Fruit fly (Drosophila melanogaster): ENCODE data around the gene Sec5.

Gene Sec5

DNA sequence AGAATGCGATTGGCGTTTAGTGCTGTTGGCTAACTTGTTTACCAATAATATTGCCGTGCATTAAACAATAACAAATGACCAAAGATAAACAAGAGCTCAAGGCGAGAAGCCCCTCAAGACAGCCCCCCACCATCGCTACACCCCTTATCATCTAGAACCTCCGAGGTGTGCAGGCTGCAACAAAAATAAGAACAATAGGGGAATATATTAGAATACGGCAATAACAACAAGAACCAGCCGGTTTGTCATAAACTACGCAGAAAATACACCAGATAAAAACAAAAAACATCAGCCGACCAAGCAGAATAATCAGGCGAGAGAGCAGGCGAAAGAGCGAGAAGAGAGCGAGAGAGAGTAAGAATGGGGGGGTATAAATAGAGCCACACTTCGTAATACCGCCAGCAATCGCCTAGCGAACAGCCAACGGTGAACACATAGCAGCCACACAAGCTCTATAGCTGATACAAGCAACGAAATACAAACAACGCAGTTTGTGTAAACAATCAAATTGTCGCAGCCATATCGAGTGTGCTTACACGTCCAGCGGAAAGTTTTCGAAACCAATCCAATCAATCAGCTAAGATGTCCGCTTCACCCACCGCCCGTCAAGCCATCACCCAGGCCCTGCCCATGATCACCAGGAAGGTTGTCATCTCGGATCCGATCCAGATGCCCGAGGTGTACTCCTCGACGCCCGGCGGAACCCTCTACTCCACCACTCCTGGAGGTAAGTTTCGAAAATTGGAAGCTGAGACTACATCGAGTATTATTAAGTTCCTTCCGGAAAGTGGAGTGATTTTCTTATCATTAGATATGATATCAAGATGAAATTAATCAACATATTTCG lies 21.2 kb downstream of the Sec5 start, which contains the start of gene Thor:
Gene Thor, plus strand, starts transcription at position 401 of the 847 bp plus-strand sequence.
- peak; percentile 61 for TF ChIP-seq noc (tag; optimal IDR thresholded peaks at IDR 0.05)

DNA sequence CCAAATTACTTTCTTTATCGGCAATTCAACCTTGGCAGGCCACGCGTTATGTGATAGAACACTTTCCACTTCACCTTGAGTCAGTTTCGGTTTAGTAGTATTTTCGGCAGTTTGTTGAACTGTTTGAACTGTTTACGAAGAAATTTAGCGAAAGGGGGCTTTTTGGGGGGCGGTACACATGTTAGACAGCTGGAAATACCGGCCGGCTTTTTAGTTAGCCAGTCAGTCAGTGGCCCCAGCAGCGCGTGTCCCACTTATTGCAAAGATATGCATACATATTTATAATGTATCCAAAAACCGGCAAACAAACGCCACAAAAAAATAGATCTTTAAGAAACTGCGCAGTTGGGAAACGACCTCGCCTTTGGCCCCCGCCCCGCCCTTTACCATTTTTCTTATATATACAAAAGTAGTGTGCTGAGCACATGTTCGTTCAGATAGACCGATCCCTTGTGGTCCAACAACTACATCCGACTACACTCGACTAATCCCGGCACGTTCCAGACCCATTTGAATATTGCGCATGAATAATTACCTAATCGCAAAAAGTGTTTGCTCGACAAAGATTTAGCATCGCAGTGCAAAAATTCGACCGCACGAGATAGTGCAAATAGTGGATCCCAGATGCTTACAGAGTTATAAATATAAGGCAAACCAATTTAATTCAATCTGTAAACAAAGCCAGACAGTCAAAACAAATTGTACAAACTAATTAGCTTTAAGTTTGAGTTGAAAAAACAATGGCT lies 22.8 kb downstream of the Sec5 start:
- peak; percentile 35 for TF ChIP-seq noc (tag; optimal IDR thresholded peaks at IDR 0.05)

DNA sequence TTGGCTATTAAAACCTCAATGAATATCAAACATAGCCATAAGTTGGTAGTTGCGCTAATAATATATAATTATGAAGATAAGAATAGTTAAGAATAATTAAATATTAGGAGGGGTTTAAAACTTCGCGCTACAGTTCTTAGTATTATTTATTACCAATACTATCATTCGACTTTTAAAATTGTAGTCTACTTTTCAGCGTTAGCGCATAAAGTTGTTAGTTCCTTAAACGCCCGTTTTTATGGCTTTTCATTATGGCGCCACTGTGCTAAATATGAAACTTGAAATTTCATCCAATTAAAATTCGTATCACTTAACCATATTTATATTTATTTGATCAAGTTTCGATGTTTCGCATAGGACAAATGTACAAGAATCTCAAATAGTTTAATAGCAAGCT lies 23.3 kb downstream of the Sec5 start:
- no peak for TF ChIP-seq noc (tag; optimal IDR thresholded peaks at IDR 0.05)

DNA sequence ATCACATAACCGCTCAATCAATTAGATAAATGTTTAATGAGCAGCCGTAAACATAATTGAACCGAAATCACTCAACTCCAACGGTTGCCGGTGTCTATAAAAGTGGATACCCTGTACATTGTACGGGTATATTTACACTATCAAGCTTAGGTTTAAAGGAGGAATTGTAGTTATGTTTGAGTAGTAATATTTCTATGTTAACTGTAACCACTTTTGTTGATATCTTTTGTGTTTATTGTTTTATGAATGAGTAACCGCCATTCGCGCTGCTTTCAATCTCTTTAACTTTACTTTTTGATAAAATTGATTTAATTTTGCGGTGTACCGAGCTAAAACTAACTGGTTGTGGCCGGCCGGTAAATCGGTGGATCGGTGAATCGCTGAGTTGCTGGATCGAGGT lies 24.9 kb downstream of the Sec5 start:
- TF ChIP-seq noc (tag; optimal IDR thresholded peaks at IDR 0.05) = no peak

DNA sequence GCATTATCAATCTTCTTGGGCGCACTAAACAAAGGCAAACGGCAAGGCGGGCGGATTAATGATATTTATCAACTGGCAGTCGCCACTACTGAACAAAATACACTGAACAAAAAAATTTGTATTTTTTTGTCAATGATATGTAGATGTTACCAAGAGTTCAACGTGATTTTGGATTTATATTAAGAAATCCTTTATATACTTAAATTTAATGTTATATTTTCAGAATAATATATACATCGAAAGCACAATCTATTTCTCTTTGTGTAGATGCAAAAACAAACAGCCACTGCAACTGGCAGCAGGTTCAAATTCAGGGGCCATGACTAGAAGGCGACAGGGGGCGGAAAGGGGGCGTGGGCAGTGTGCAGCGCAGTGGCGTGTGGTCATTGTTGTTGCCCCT lies 25.6 kb downstream of the Sec5 start:
- no peak for TF ChIP-seq noc (tag; optimal IDR thresholded peaks at IDR 0.05)

DNA sequence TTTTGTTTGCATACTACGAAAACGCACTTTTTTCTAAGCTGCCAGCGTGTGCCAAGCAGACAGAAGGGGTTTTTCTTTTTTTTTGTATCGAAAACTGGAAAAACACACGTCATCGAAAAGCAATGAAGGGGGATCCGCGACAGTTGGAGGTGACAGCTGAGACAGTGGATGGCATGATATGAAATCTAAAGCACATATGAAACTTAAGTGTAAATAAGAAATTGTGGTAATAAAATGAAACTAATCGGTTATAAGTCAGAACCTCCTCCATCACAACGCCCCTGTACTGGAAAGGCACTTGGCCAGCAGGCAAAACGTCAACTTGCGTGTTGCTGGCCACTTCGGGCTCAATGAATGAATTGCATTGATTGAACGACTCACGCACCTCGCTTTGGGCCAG lies 26.6 kb downstream of the Sec5 start:
- no peak for TF ChIP-seq noc (tag; optimal IDR thresholded peaks at IDR 0.05)

DNA sequence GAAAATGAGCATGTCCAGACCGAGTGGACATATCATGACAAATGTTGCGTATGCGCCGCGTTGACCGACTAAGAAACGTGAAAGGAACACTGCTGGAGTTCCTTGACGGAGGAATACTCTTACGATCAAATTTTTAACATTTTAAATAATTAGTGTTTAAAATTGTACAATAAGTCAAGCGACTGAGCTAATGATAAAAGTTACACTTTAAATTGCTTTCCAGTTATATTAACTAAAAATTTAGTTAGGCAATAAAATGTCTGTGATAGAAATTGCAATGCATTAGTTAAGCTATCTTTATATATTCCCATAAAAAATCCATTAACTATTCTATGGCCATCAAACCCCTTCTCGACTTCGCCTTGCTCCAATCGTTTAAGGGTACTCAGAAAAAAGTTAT lies 27.7 kb downstream of the Sec5 start:
- no peak for TF ChIP-seq noc (tag; optimal IDR thresholded peaks at IDR 0.05)

DNA sequence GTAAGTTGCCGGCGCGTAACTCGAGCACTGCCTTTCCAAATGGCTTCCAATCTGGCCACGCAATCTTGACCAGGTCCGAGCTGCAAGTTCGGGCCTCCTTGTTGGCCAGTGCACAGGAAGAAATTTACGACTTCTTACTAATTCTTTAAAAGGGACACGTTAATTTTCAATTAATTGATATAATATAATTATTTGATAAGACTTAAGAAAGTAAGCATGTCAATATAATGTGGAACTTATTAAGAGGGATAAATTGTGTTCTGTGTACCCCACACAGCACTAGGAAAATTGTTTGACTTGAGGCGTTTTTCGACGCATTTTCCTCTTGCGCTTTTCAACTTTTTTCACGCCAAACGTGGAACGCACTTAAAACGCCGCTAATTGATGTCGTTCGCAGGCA lies 28.4 kb downstream of the Sec5 start:
- TF ChIP-seq noc (tag; optimal IDR thresholded peaks at IDR 0.05) = no peak

DNA sequence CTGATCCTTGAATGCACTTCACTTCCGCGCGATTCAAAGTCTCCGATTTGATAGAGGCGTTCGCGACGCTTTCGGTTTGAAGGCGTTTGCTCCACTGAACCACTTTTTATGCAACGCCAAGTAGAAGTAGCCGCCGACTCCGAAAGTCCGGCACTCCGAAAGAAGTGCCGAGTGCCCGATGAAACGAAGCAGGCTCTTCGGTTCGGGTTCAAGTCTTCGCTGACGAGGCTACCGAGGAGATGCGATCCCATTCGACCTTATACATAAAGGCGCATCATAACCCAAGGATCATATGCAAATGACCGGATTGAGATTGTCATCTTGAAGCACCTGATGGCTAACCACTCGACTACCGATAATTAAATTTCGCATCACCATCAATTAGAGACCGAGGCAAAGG lies 33.9 kb downstream of the Sec5 start, which contains the start of gene CG15414:
Gene CG15414, minus strand, starts transcription at position 101 of the 400 bp plus-strand sequence.
- TF ChIP-seq noc (tag; optimal IDR thresholded peaks at IDR 0.05) = no peak

DNA sequence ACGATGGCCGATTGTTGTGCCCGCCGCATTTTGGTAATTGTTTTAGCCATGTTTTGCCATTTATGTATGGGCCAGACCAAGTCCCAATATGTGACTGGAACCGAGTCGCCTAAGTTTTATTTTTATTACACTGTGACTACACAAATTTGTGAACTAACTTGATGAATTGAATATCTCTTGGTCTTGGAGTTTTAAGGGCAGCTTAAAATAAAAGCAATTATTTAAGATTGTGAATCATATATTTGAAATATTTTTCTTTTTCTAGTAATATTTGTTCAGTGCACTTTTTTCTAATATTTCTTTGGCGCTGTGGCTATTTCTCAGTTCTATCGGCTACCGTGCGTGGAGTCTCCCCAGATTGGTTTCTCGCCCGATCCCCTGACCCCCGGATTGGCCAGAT lies 36.4 kb downstream of the Sec5 start:
- no peak for TF ChIP-seq noc (tag; optimal IDR thresholded peaks at IDR 0.05)

DNA sequence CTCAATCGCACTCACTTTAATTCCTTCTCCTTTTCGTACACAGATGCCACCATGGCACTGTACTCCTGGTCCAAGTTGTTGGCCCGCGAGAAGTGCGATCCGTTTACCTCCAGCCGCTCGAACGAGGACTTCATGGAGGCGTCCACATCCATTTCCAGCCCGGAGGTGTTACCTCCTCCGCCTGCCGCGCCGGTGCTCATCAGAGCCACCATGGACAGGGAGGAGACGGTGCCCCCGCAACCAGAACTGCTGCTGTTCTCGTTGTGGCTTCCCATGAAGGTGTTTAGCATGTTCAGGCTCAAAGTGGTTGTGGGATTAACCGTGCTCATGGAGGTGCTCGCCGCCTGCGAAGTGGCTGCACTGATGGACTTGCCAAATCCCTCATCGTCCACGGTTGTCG lies 38.4 kb downstream of the Sec5 start:
- TF ChIP-seq noc (tag; optimal IDR thresholded peaks at IDR 0.05) = no peak

DNA sequence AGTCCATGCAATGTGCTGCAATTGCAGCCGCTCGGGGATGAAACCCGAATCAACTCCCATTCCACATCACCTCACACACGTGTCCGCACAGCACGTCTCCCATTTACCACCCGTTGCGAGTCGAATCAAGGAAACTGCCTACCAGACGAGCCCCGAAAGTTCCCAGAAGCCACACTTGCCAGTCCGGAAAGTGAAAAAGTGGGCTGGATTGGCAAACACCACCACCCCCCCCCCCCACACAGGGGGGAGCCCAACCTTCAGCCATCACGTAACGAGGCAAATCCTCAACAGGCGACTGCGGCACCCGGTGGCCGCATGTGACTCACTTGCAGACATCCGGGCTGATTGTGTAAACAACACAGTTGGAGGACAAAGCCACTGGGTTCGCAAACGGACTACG lies 47.7 kb downstream of the Sec5 start:
- no peak for TF ChIP-seq noc (tag; optimal IDR thresholded peaks at IDR 0.05)

DNA sequence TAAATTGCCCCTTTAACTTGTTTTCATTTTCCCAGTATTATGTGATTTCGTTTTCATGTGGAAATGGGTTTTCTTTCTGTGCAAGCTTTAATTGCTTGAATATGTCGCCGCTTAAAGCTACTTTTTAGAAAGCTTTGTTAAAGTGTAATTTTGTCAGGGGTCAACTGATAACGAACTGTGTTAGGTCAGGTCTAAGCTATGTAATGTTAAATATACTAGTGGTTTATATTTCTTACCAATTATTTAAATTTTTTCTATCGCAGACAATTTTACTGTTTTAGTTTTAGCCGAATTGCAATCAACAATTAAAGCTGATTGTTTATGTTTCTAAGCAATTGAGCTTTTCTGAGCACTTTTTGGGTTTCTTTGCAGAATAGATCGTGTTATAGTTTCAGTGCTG lies 49.2 kb downstream of the Sec5 start:
- TF ChIP-seq noc (tag; optimal IDR thresholded peaks at IDR 0.05) = no peak

DNA sequence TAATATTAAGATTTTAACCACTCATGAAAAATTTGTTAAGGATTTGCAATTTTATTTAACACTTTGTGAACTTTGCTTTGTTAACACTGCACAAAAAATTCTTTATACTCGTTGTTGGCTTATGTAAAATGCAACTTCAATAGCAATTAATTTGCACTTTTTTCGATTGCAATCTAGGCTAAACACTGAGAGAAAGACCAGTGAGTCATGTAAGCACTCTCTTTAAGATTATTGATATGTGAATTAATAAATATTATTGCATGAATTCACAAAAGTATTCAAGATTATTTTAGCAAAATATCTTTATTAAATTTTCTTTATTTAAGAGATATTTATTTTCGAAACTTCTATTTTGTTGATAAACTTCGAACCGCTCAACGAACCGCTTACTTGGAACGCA lies 49.7 kb downstream of the Sec5 start:
- no peak for TF ChIP-seq noc (tag; optimal IDR thresholded peaks at IDR 0.05)

DNA sequence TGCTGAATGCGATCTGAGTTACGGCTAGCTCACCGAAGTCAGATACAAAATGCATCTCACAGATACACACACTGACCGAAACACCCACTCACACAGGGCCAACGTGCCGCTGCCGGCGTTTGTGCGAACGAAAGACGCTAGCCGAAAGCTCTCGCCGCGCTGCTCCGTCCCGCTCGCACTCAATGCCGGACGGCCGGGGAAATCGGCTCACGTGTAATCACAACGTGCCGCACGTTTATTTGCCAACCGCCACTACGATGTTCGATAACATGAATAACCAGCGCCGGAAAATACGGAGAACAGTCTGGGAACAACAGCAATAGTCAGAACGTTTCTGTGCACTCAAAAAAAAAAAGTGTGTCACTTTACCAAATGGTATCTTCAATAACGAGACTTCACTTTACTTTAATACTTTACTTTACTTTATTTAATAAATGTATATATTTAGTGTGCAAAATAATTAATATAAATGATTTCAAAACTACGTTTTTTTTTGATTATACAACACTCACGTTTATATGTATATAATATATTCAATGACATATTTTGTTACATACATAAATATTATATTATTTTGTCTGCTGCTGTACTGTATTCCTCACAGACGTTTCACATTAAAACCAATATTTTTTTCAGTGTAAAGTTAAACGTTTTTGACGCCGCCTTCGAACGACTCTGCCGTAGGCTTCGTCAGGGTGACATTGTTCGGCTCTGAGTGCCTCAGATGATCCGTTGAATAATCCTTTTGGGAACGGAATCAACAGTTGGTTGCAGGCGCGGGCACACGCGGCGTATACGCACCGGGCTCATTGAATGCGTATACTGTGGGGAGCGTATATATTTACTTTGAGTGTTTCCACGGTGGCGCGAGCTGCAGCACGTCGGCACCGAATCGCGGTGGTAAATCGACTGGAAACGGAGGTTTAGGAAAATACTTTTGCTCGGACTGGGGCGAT lies 50.4 kb downstream of the Sec5 start, which contains the start of gene tim:
Gene tim, minus strand, starts transcription at position 911 of the 956 bp plus-strand sequence.
- no peak for TF ChIP-seq noc (tag; optimal IDR thresholded peaks at IDR 0.05)

All from whole organism, larva.